Worm (Caenorhabditis elegans): Measurements from ENCODE around the gene twk-33.

ce11 chrV:17743802-17744201 is 29.6 kb upstream of the twk-33 start:
- TF ChIP-seq elt-3 (tag; optimal IDR thresholded peaks at IDR 0.05) (no peak), blmp-1 (tag; optimal IDR thresholded peaks at IDR 0.05; ENCODE audit: insufficient read depth) (no peak), ceh-82 (tag; optimal IDR thresholded peaks at IDR 0.05) (no peak), C34F6.9 (tag; optimal IDR thresholded peaks at IDR 0.05) (no peak), nhr-6 (tag; optimal IDR thresholded peaks at IDR 0.05) (no peak), nhr-12 (tag; optimal IDR thresholded peaks at IDR 0.05) (no peak), elt-1 (tag; optimal IDR thresholded peaks at IDR 0.05) (no peak), nhr-237 (tag; optimal IDR thresholded peaks at IDR 0.05) (no peak), ztf-11 (tag; optimal IDR thresholded peaks at IDR 0.05) (no peak), unc-55 (GFP tag; optimal IDR thresholded peaks at IDR 0.05) (no peak), nhr-77 (tag; optimal IDR thresholded peaks at IDR 0.05) (no peak)
